Fruit fly (Drosophila melanogaster) whole organism, embryonic: Measurements from ENCODE around the gene CG11699.

ENCODE experiments used
- Hr39 ChIP-seq: fragments of >200 bp; optimal IDR thresholded peaks from 2 replicates; lab custom pipeline; 2017
- Mrtf ChIP-seq: fragments of 200-800 bp; sonication (Bioruptor generic); IDR thresholded peaks from 3 replicates; pipeline ENCODE4 v1.3.6; 2022; ENCODE audit warnings: missing biosample characterization, missing genetic modification characterization
- mld ChIP-seq: fragments of 200-800 bp; sonication (Bioruptor generic); IDR thresholded peaks from 3 replicates; pipeline ENCODE4 v1.3.6; 2022; ENCODE audit warnings: missing biosample characterization, missing genetic modification characterization; ENCODE audit not compliant: partially characterized antibody
- prd ChIP-seq, 3 experiments: fragments of >200 bp in 2 of 3; fragments of 200-800 bp in 1 of 3; sonication (Bioruptor generic) in 1 of 3; optimal IDR thresholded peaks in 2 of 3; IDR thresholded peaks in 1 of 3; 2 replicates in 2 of 3; 3 replicates in 1 of 3; pipeline versions ENCODE4 v1.3.6 to Lab custom; 2017 to 2022; ENCODE audit warnings: missing biosample characterization in 1 of 3, missing genetic modification characterization in 1 of 3

- TF ChIP-seq Hr39 (lab: Kevin White, UChicago): no peak
- TF ChIP-seq mld: no peak
- TF ChIP-seq prd (optimal IDR thresholded peaks at IDR 0.05; lab: Kevin White, UChicago): no peak
- no peak for TF ChIP-seq prd (GFP tag; IDR thresholded peaks at IDR 0.05; lab: Robert Waterston, UW)
- TF ChIP-seq Mrtf: no peak
Measured at dm6 chrX:11620527-11620926, 50.1 kb downstream of the CG11699 start.
